Fruit fly (Drosophila melanogaster) whole organism, embryonic: ENCODE data around the gene RpL35.

ENCODE experiments used
- Ada2b ChIP-seq: fragments of 200-800 bp; sonication (Bioruptor generic); IDR thresholded peaks from 2 replicates; pipeline ENCODE4 v1.3.6; 2022; ENCODE audit warnings: missing biosample characterization, missing genetic modification characterization
- Blimp-1 ChIP-seq: fragments of 200-800 bp; sonication (Bioruptor generic); optimal IDR thresholded peaks from 3 replicates; lab custom pipeline; 2018; ENCODE audit warnings: missing biosample characterization, missing genetic modification characterization, mild to moderate bottlenecking, moderate library complexity, missing genetic modification reagents
- CG12155 ChIP-seq: fragments of 200-800 bp; sonication (Bioruptor generic); optimal IDR thresholded peaks from 3 replicates; lab custom pipeline; 2016; ENCODE audit warnings: missing biosample characterization, missing genetic modification characterization
- CG12236 ChIP-seq: fragments of 200-800 bp; sonication (Bioruptor generic); optimal IDR thresholded peaks from 2 replicates; lab custom pipeline; 2016; ENCODE audit warnings: missing biosample characterization, missing genetic modification characterization
- CG12744 ChIP-seq: fragments of 200-800 bp; sonication (Bioruptor generic); optimal IDR thresholded peaks from 2 replicates; lab custom pipeline; 2016; ENCODE audit warnings: missing biosample characterization, missing genetic modification characterization
- CG15479 ChIP-seq: fragments of 200-800 bp; sonication (Bioruptor generic); optimal IDR thresholded peaks from 3 replicates; lab custom pipeline; 2019; ENCODE audit warnings: missing biosample characterization, mild to moderate bottlenecking, missing genetic modification characterization, moderate library complexity
- CG16815 ChIP-seq: fragments of 200-800 bp; sonication (Bioruptor generic); optimal IDR thresholded peaks from 3 replicates; lab custom pipeline; 2017; ENCODE audit warnings: missing biosample characterization, mild to moderate bottlenecking, missing genetic modification characterization
- CG18262 ChIP-seq: fragments of 200-800 bp; optimal IDR thresholded peaks from 3 replicates; lab custom pipeline; 2019; ENCODE audit warnings: missing biosample characterization, mild to moderate bottlenecking, missing genetic modification characterization, moderate library complexity
- CG2129 ChIP-seq: fragments of 200-800 bp; sonication (Bioruptor generic); IDR thresholded peaks from 2 replicates; pipeline ENCODE4 v1.3.6; 2022; ENCODE audit warnings: missing biosample characterization, missing genetic modification characterization; ENCODE audit not compliant: partially characterized antibody
- CG31365 ChIP-seq: fragments of 200-800 bp; sonication (Bioruptor generic); optimal IDR thresholded peaks from 2 replicates; lab custom pipeline; 2018; ENCODE audit warnings: missing biosample characterization, mild to moderate bottlenecking, missing genetic modification characterization
- CG3163 ChIP-seq: fragments of 200-800 bp; sonication (Bioruptor generic); optimal IDR thresholded peaks from 3 replicates; lab custom pipeline; 2016; ENCODE audit warnings: missing biosample characterization, missing genetic modification characterization
- CG5180 ChIP-seq: fragments of 200-800 bp; sonication (Bioruptor generic); optimal IDR thresholded peaks from 3 replicates; lab custom pipeline; 2017; ENCODE audit warnings: missing biosample characterization, missing genetic modification characterization, mild to moderate bottlenecking, moderate library complexity, missing genetic modification reagents
- CG6272 ChIP-seq: fragments of 200-800 bp; sonication (Bioruptor generic); IDR thresholded peaks from 2 replicates; pipeline ENCODE4 v1.3.6; 2022; ENCODE audit warnings: missing biosample characterization, missing genetic modification characterization
- CG6654 ChIP-seq: fragments of 200-800 bp; sonication (Bioruptor generic); optimal IDR thresholded peaks from 2 replicates; lab custom pipeline; 2017; ENCODE audit warnings: missing biosample characterization, mild to moderate bottlenecking, missing genetic modification characterization
- CG6765 ChIP-seq: fragments of 200-800 bp; sonication (Bioruptor generic); optimal IDR thresholded peaks from 3 replicates; lab custom pipeline; 2017; ENCODE audit warnings: missing biosample characterization, mild to moderate bottlenecking, missing genetic modification characterization
- CG7839 ChIP-seq: fragments of 200-800 bp; sonication (Bioruptor generic); optimal IDR thresholded peaks from 3 replicates; lab custom pipeline; 2018; ENCODE audit warnings: missing biosample characterization, mild to moderate bottlenecking, missing genetic modification characterization, moderate library complexity
- CG7928 ChIP-seq: fragments of 200-800 bp; sonication (Bioruptor generic); optimal IDR thresholded peaks from 2 replicates; lab custom pipeline; 2017; ENCODE audit warnings: missing biosample characterization, mild to moderate bottlenecking, missing genetic modification characterization
- CG9797 ChIP-seq: fragments of 200-800 bp; sonication (Bioruptor generic); optimal IDR thresholded peaks from 3 replicates; lab custom pipeline; 2018; ENCODE audit warnings: missing biosample characterization, mild to moderate bottlenecking, missing genetic modification characterization
- Dbx ChIP-seq: fragments of 200-800 bp; sonication (Bioruptor generic); IDR thresholded peaks from 3 replicates; pipeline ENCODE4 v1.3.6; 2022; ENCODE audit warnings: missing biosample characterization, missing genetic modification characterization
- Dfd ChIP-seq, 2 experiments: fragments of >200 bp; optimal IDR thresholded peaks; 2 replicates each; lab custom pipeline; 2017; ENCODE audit warnings: missing biosample characterization in 2 of 2, missing genetic modification characterization in 2 of 2
- Dp ChIP-seq: fragments of 200-800 bp; sonication (Bioruptor generic); optimal IDR thresholded peaks from 2 replicates; lab custom pipeline; 2018; ENCODE audit warnings: missing biosample characterization, mild to moderate bottlenecking, missing genetic modification characterization, moderate library complexity
- E2f1 ChIP-seq: fragments of 200-800 bp; sonication (Bioruptor generic); IDR thresholded peaks from 2 replicates; pipeline ENCODE4 v1.3.6; 2022; ENCODE audit warnings: missing biosample characterization, missing genetic modification characterization
- E2f2 ChIP-seq: fragments of 200-800 bp; sonication (Bioruptor generic); IDR thresholded peaks from 2 replicates; pipeline ENCODE4 v1.3.6; 2022; ENCODE audit warnings: missing biosample characterization, missing genetic modification characterization
- Fer2 ChIP-seq: fragments of 200-800 bp; sonication (Bioruptor generic); optimal IDR thresholded peaks from 2 replicates; lab custom pipeline; 2018; ENCODE audit warnings: missing biosample characterization, mild to moderate bottlenecking, missing genetic modification characterization, moderate library complexity
- HLH54F ChIP-seq: fragments of 200-800 bp; sonication (Bioruptor generic); optimal IDR thresholded peaks from 3 replicates; lab custom pipeline; 2016; ENCODE audit warnings: missing biosample characterization, missing genetic modification characterization
- Mad ChIP-seq: fragments of 200-800 bp; sonication (Bioruptor generic); optimal IDR thresholded peaks from 2 replicates; lab custom pipeline; 2016; ENCODE audit warnings: missing biosample characterization, missing genetic modification characterization
- NC2α ChIP-seq: fragments of 200-800 bp; sonication (Bioruptor generic); optimal IDR thresholded peaks from 2 replicates; lab custom pipeline; 2016; ENCODE audit warnings: missing biosample characterization, missing genetic modification characterization
- Neu2 ChIP-seq: fragments of 200-800 bp; sonication (Bioruptor generic); optimal IDR thresholded peaks from 3 replicates; lab custom pipeline; 2016; ENCODE audit warnings: missing biosample characterization, missing genetic modification characterization, borderline replicate concordance
- Optix ChIP-seq: fragments of 200-800 bp; sonication (Bioruptor generic); IDR thresholded peaks from 3 replicates; pipeline ENCODE4 v1.3.6; 2022; ENCODE audit warnings: missing biosample characterization, missing genetic modification characterization
- Stat92E ChIP-seq, 3 experiments: fragments of >200 bp in 2 of 3; fragments of 200-800 bp in 1 of 3; sonication (Bioruptor generic) in 1 of 3; optimal IDR thresholded peaks; 2 replicates each; lab custom pipeline; 2017 to 2019; ENCODE audit warnings: missing biosample characterization in 3 of 3, missing genetic modification characterization in 3 of 3, mild to moderate bottlenecking in 1 of 3, moderate library complexity in 1 of 3
- Trl ChIP-seq, 3 experiments: fragments of >200 bp in 2 of 3; fragments of 200-800 bp in 1 of 3; sonication (Bioruptor generic) in 1 of 3; optimal IDR thresholded peaks; 2 replicates in 1 of 3; 3 replicates in 2 of 3; lab custom pipeline; 2016 to 2017; ENCODE audit warnings: missing biosample characterization in 1 of 3, missing genetic modification characterization in 1 of 3
- corto ChIP-seq: fragments of 200-800 bp; sonication (Bioruptor generic); optimal IDR thresholded peaks from 2 replicates; lab custom pipeline; 2016; ENCODE audit warnings: missing biosample characterization, mild to moderate bottlenecking, missing genetic modification characterization, moderate library complexity
- dmrt11E ChIP-seq: fragments of 200-800 bp; sonication (Bioruptor generic); optimal IDR thresholded peaks from 3 replicates; lab custom pipeline; 2018; ENCODE audit warnings: missing biosample characterization, mild to moderate bottlenecking, missing genetic modification characterization, moderate library complexity
- dysf ChIP-seq: fragments of 200-800 bp; sonication (Bioruptor generic); IDR thresholded peaks from 3 replicates; pipeline ENCODE4 v1.3.6; 2022; ENCODE audit warnings: missing biosample characterization, missing genetic modification characterization
- fd64A ChIP-seq: fragments of 200-800 bp; sonication (Bioruptor generic); optimal IDR thresholded peaks from 3 replicates; lab custom pipeline; 2018; ENCODE audit warnings: missing biosample characterization, mild to moderate bottlenecking, missing genetic modification characterization
- gem ChIP-seq: fragments of 200-800 bp; sonication (Bioruptor generic); optimal IDR thresholded peaks from 2 replicates; lab custom pipeline; 2019; ENCODE audit warnings: missing biosample characterization, mild to moderate bottlenecking, missing genetic modification characterization, moderate library complexity
- grn ChIP-seq: fragments of 200-800 bp; sonication (Bioruptor generic); optimal IDR thresholded peaks from 3 replicates; lab custom pipeline; 2017; ENCODE audit warnings: missing biosample characterization, missing genetic modification characterization
- hb ChIP-seq: fragments of 200-800 bp; sonication (Bioruptor generic); IDR thresholded peaks from 3 replicates; pipeline ENCODE4 v1.3.6; 2022; ENCODE audit warnings: missing biosample characterization, missing genetic modification characterization; ENCODE audit not compliant: partially characterized antibody
- hkb ChIP-seq, 2 experiments: fragments of 200-800 bp in 1 of 2; fragments of >200 bp in 1 of 2; sonication (Bioruptor generic) in 1 of 2; IDR thresholded peaks in 1 of 2; optimal IDR thresholded peaks in 1 of 2; 2 replicates each; pipeline versions ENCODE4 v1.3.6 to Lab custom; 2017 to 2022; ENCODE audit warnings: missing biosample characterization in 1 of 2, missing genetic modification characterization in 1 of 2
- kay ChIP-seq: fragments of 200-800 bp; sonication (Bioruptor generic); optimal IDR thresholded peaks from 2 replicates; lab custom pipeline; 2016; ENCODE audit warnings: missing biosample characterization, missing genetic modification characterization
- odd ChIP-seq: fragments of 200-800 bp; sonication (Bioruptor generic); optimal IDR thresholded peaks from 2 replicates; lab custom pipeline; 2017; ENCODE audit warnings: missing biosample characterization, mild to moderate bottlenecking, missing genetic modification characterization
- org-1 ChIP-seq: fragments of 200-800 bp; sonication (Bioruptor generic); optimal IDR thresholded peaks from 2 replicates; lab custom pipeline; 2017; ENCODE audit warnings: missing biosample characterization, missing genetic modification characterization
- otp ChIP-seq: fragments of 200-800 bp; sonication (Bioruptor generic); IDR thresholded peaks from 3 replicates; pipeline ENCODE4, ENCODE4 v1.3.6; 2022; ENCODE audit warnings: missing biosample characterization, missing genetic modification characterization
- p53 ChIP-seq: fragments of 200-800 bp; sonication (Bioruptor generic); optimal IDR thresholded peaks from 2 replicates; lab custom pipeline; 2016; ENCODE audit warnings: missing biosample characterization, missing genetic modification characterization
- pb ChIP-seq: fragments of 200-800 bp; sonication (Bioruptor generic); optimal IDR thresholded peaks from 3 replicates; lab custom pipeline; 2016; ENCODE audit warnings: missing biosample characterization, missing genetic modification characterization
- schlank ChIP-seq: fragments of 200-800 bp; sonication (Bioruptor generic); optimal IDR thresholded peaks from 2 replicates; lab custom pipeline; 2018; ENCODE audit warnings: missing biosample characterization, mild to moderate bottlenecking, missing genetic modification characterization
- sisA ChIP-seq: fragments of 200-800 bp; sonication (Bioruptor generic); IDR thresholded peaks from 2 replicates; pipeline ENCODE4 v1.3.6; 2022; ENCODE audit warnings: missing biosample characterization, missing genetic modification characterization

RpL35 gene

DNA sequence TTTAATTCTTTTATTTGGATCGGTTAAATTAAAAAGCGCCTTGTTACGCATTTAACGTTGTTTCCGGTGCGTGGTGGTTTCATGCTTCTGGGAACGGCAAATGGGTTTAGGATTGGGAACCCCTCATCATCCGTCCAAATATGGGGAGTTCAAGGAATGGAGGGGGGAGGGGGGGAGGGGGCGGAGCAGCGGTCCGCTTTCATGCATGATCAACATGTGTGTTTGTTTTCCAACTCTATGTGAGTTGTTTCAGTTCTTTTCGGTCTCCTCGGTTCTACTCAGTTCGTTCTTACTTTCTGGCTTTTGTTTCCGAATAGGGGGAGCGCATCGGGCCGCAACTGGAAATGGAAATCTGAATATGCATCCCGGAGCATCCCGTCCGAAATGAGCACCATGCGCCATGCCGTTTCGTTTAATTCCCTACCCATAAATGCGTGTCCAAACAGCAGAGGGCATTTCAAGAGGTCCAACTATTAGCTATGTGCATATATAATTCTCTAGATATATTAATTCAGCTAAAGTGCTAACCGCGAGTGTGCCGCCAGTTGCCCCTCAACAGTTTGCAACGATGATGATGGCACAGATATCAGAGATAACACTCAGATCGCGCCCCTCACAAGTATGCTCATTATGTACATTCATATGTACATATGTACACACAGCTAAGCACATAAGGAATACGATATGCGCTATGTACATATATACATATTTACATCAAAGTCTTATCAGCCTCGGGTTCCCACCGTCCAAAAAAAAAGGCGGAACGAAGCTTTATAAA lies 5.4 kb downstream of the RpL35 start (continued):
- TF ChIP-seq CG2129 (GFP tag; lab: Robert Waterston, UW) (no peak), Fer2 (peak; percentile 93), CG9797 (GFP tag; lab: Kevin White, UChicago) (peak; percentile 30), kay (GFP tag; lab: Kevin White, UChicago) (peak; percentile 88), CG3163 (GFP tag; lab: Kevin White, UChicago) (peak; percentile 67), CG12155 (GFP tag; lab: Kevin White, UChicago) (peak; percentile 47), HLH54F (GFP tag; lab: Kevin White, UChicago) (peak; percentile 60), Dfd (GFP tag; optimal IDR thresholded peaks at IDR 0.05; lab: Kevin White, UChicago) (no peak), CG5180 (peak; percentile 88), CG15479 (GFP tag; lab: Kevin White, UChicago) (peak; percentile 47), odd (peak; percentile 97), NC2α (GFP tag; lab: Kevin White, UChicago) (peak; percentile 94), sisA (no peak), CG12744 (peak; percentile 85), CG6765 (GFP tag; lab: Kevin White, UChicago) (peak; percentile 91), pb (GFP tag; lab: Kevin White, UChicago) (peak; percentile 80), Blimp-1 (GFP tag; lab: Kevin White, UChicago) (peak; percentile 94), fd64A (peak; percentile 99), hkb (optimal IDR thresholded peaks at IDR 0.05; lab: Kevin White, UChicago) (no peak), hkb (GFP tag; IDR thresholded peaks at IDR 0.05; lab: Robert Waterston, UW) (peak; percentile 92), CG7839 (tag; lab: Kevin White, UChicago) (peak; percentile 86), hb (GFP tag; lab: Robert Waterston, UW) (no peak), grn (GFP tag; lab: Kevin White, UChicago) (peak; percentile 96), CG7928 (GFP tag; lab: Kevin White, UChicago) (peak; percentile 62), p53 (GFP tag; lab: Kevin White, UChicago) (peak; percentile 77), Mad (GFP tag; lab: Kevin White, UChicago) (peak; percentile 87), Dp (GFP tag; lab: Kevin White, UChicago) (peak; percentile 14), Dbx (GFP tag; lab: Robert Waterston, UW) (peak; percentile 87), CG12236 (GFP tag; lab: Kevin White, UChicago) (peak; percentile 97), Ada2b (GFP tag; lab: Robert Waterston, UW) (peak; percentile 68), Optix (GFP tag; lab: Robert Waterston, UW) (peak; percentile 71; the same call in 1 of the 3 replicates), CG6272 (no peak), Neu2 (GFP tag; lab: Kevin White, UChicago) (peak; percentile 46), dysf (peak; percentile 83; the same call in 2 of the 3 replicates), org-1 (GFP tag; lab: Kevin White, UChicago) (peak; percentile 92), CG6654 (GFP tag; lab: Kevin White, UChicago) (peak; percentile 64), Stat92E (GFP tag; optimal IDR thresholded peaks at IDR 0.05; lab: Kevin White, UChicago) (peak in 1 of 3 experiments; percentile 39), CG16815 (GFP tag; lab: Kevin White, UChicago) (peak; percentile 28), E2f1 (GFP tag; lab: Robert Waterston, UW) (peak; percentile 72; the same call in 1 of the 2 replicates), schlank (tag; lab: Kevin White, UChicago) (peak; percentile 91), Trl (optimal IDR thresholded peaks at IDR 0.05; lab: Kevin White, UChicago) (no peak), Trl (GFP tag; optimal IDR thresholded peaks at IDR 0.05; lab: Kevin White, UChicago) (peak; percentile 94), corto (no peak), otp (GFP tag; lab: Robert Waterston, UW) (peak; percentile 94), gem (tag; lab: Kevin White, UChicago) (peak; percentile 92), CG18262 (tag; lab: Kevin White, UChicago) (peak; percentile 82), dmrt11E (tag; lab: Kevin White, UChicago) (peak; percentile 86), CG31365 (peak; percentile 88), E2f2 (GFP tag; lab: Robert Waterston, UW) (peak; percentile 71)
